Worm (Caenorhabditis elegans): ENCODE measurements around the gene ctsa-4.1.

Gene ctsa-4.1

ce11 chrII:6346551-6347079, 20.2 kb upstream of the ctsa-4.1 start (continued):
- peak; percentile 74 for TF ChIP-seq ceh-79 (tag; optimal IDR thresholded peaks at IDR 0.05)
- peak; percentile 30; the same call in 1 of the 2 replicates for TF ChIP-seq ztf-25 (GFP tag; IDR thresholded peaks at IDR 0.05)
- no peak for TF ChIP-seq ccch-3 (GFP tag; optimal IDR thresholded peaks at IDR 0.05)
- peak; percentile 86 for TF ChIP-seq ZK185.1 (tag; optimal IDR thresholded peaks at IDR 0.05; ENCODE audit: poor library complexity, severe bottlenecking)
- no peak for TF ChIP-seq F39B2.1 (GFP tag; IDR thresholded peaks at IDR 0.05)
- TF ChIP-seq B0336.3 (GFP tag; IDR thresholded peaks at IDR 0.05), result peak; percentile 94
- TF ChIP-seq snpc-1.3 (tag; optimal IDR thresholded peaks at IDR 0.05; ENCODE audit: insufficient read depth), result no peak
- TF ChIP-seq mcd-1 (GFP tag; IDR thresholded peaks at IDR 0.05), result peak; percentile 57; the same call in 1 of the 2 replicates
- TF ChIP-seq athp-1 (tag; optimal IDR thresholded peaks at IDR 0.05), result peak; percentile 63
- peak; percentile 90 for TF ChIP-seq atf-7 (tag; optimal IDR thresholded peaks at IDR 0.05)
- peak; percentile 62; the same call in 1 of the 2 replicates for TF ChIP-seq lin-26 (GFP tag; IDR thresholded peaks at IDR 0.05)
- TF ChIP-seq hsf-1 (GFP tag; IDR thresholded peaks at IDR 0.05), result no peak
- TF ChIP-seq nhr-80 (tag; optimal IDR thresholded peaks at IDR 0.05), result peak; percentile 32
- TF ChIP-seq ztf-18 (tag; optimal IDR thresholded peaks at IDR 0.05), result peak; percentile 40
- no peak for TF ChIP-seq rpc-1 (optimal IDR thresholded peaks at IDR 0.05)
- no peak for TF ChIP-seq rpc-1 (tag; optimal IDR thresholded peaks at IDR 0.05)
- 0 out of 2 replicates have a peak, but pooled peaks have one; percentile 26 for TF ChIP-seq attf-3 (GFP tag; conservative IDR thresholded peaks at IDR 0.05)
- TF ChIP-seq repo-1 (tag; optimal IDR thresholded peaks at IDR 0.05), result peak; percentile 97
- peak; percentile 96 for TF ChIP-seq F23B12.7 (tag; optimal IDR thresholded peaks at IDR 0.05; ENCODE audit: insufficient read depth)
- peak; percentile 67 for TF ChIP-seq C06A6.2 (GFP tag; conservative IDR thresholded peaks at IDR 0.05)
- TF ChIP-seq sptf-2 (GFP tag; optimal IDR thresholded peaks at IDR 0.05), result no peak
- peak; percentile 71 for TF ChIP-seq somi-1 (GFP tag; optimal IDR thresholded peaks at IDR 0.05)
- TF ChIP-seq mes-4 (tag; optimal IDR thresholded peaks at IDR 0.05), result no peak
- peak; percentile 55 for TF ChIP-seq ets-4 (GFP tag; optimal IDR thresholded peaks at IDR 0.05)
- TF ChIP-seq nhr-120 (GFP tag; IDR thresholded peaks at IDR 0.05), result no peak
- peak; percentile 81; the same call in 1 of the 2 replicates for TF ChIP-seq nfya-2 (GFP tag; IDR thresholded peaks at IDR 0.05)
- TF ChIP-seq ztf-26 (tag; optimal IDR thresholded peaks at IDR 0.05), result peak; percentile 62
- TF ChIP-seq ekl-4 (GFP tag; IDR thresholded peaks at IDR 0.05), result peak; percentile 73; the same call in 1 of the 2 replicates
- TF ChIP-seq dox-1 (GFP tag; IDR thresholded peaks at IDR 0.05), result peak; percentile 68
- TF ChIP-seq ceh-100 (GFP tag; IDR thresholded peaks at IDR 0.05), result peak; percentile 30
- peak; percentile 55 for TF ChIP-seq unc-62 (GFP tag; optimal IDR thresholded peaks at IDR 0.05)
- peak; percentile 82 for TF ChIP-seq tlf-1 (GFP tag; optimal IDR thresholded peaks at IDR 0.05)
- no peak for TF ChIP-seq bed-2 (GFP tag; IDR thresholded peaks at IDR 0.05)
- TF ChIP-seq die-1 (tag; optimal IDR thresholded peaks at IDR 0.05), result no peak
- TF ChIP-seq akir-1 (GFP tag; optimal IDR thresholded peaks at IDR 0.05), result peak; percentile 52
- peak; percentile 98 for TF ChIP-seq cebp-1 (GFP tag; IDR thresholded peaks at IDR 0.05)
- peak; percentile 98 for TF ChIP-seq cebp-1 (tag; optimal IDR thresholded peaks at IDR 0.05)
- peak; percentile 22 for TF ChIP-seq ceh-27 (GFP tag; optimal IDR thresholded peaks at IDR 0.05)
- TF ChIP-seq hrde-1 (tag; optimal IDR thresholded peaks at IDR 0.05; ENCODE audit: borderline replicate concordance), result peak; percentile 50
- TF ChIP-seq ceh-58 (GFP tag; IDR thresholded peaks at IDR 0.05), result 0 out of 2 replicates have a peak, but pooled peaks have one; percentile 21
- TF ChIP-seq B0035.1 (tag; optimal IDR thresholded peaks at IDR 0.05), result peak; percentile 71
- TF ChIP-seq Y95B8A.8 (GFP tag; IDR thresholded peaks at IDR 0.05), result peak; percentile 60; the same call in 1 of the 2 replicates
- peak; percentile 73; the same call in 1 of the 2 replicates for TF ChIP-seq pbrm-1 (GFP tag; IDR thresholded peaks at IDR 0.05)
- no peak for TF ChIP-seq nhr-179 (tag; optimal IDR thresholded peaks at IDR 0.05)
- peak; percentile 35 for TF ChIP-seq ztf-22 (GFP tag; optimal IDR thresholded peaks at IDR 0.05)
- no peak for TF ChIP-seq ztf-28 (GFP tag; IDR thresholded peaks at IDR 0.05)
- peak; percentile 87 for TF ChIP-seq fkh-3 (tag; optimal IDR thresholded peaks at IDR 0.05)
- no peak for TF ChIP-seq hlh-12 (tag; optimal IDR thresholded peaks at IDR 0.05)
